Fruit fly (Drosophila melanogaster) whole organism, embryonic: ENCODE measurements around the gene Gcn5.
A peak's percentile ranks its signal among the peaks of the same experiment; 100 is the strongest.

Experiments used
- Abd-B ChIP-seq: fragments of 200-800 bp; sonication (Bioruptor generic); optimal IDR thresholded peaks from 2 replicates; lab custom pipeline; 2018; ENCODE audit warnings: missing biosample characterization, mild to moderate bottlenecking, missing genetic modification characterization, moderate library complexity
- BEAF-32 ChIP-seq: fragments of 200-800 bp; sonication (Bioruptor generic); optimal IDR thresholded peaks from 3 replicates; lab custom pipeline; 2017; ENCODE audit warnings: missing biosample characterization, missing genetic modification characterization, mild to moderate bottlenecking, moderate library complexity, missing genetic modification reagents
- CG10979 ChIP-seq: fragments of 200-800 bp; sonication (Bioruptor generic); optimal IDR thresholded peaks from 2 replicates; lab custom pipeline; 2018; ENCODE audit warnings: missing biosample characterization, mild to moderate bottlenecking, missing genetic modification characterization, moderate library complexity
- CG11085 ChIP-seq: fragments of 200-800 bp; sonication (Bioruptor generic); IDR thresholded peaks from 2 replicates; pipeline ENCODE4 v1.3.6; 2022; ENCODE audit warnings: missing biosample characterization, missing genetic modification characterization
- CG11696 ChIP-seq: fragments of 200-800 bp; sonication (Bioruptor generic); IDR thresholded peaks from 2 replicates; pipeline ENCODE4 v1.3.6; 2022; ENCODE audit warnings: missing biosample characterization, missing genetic modification characterization
- CG12391 ChIP-seq: fragments of 200-800 bp; sonication (Bioruptor generic); optimal IDR thresholded peaks from 3 replicates; lab custom pipeline; 2018; ENCODE audit warnings: missing biosample characterization, mild to moderate bottlenecking, missing genetic modification characterization, moderate library complexity
- CG12744 ChIP-seq: fragments of 200-800 bp; sonication (Bioruptor generic); optimal IDR thresholded peaks from 2 replicates; lab custom pipeline; 2016; ENCODE audit warnings: missing biosample characterization, missing genetic modification characterization
- CG13424 ChIP-seq: fragments of 200-800 bp; sonication (Bioruptor generic); optimal IDR thresholded peaks from 2 replicates; lab custom pipeline; 2019; ENCODE audit warnings: missing biosample characterization, mild to moderate bottlenecking, missing genetic modification characterization, moderate library complexity
- CG14710 ChIP-seq: fragments of 200-800 bp; sonication (Bioruptor generic); optimal IDR thresholded peaks from 3 replicates; lab custom pipeline; 2019; ENCODE audit warnings: missing biosample characterization, mild to moderate bottlenecking, missing genetic modification characterization, moderate library complexity
- CG15601 ChIP-seq: fragments of 200-800 bp; sonication (Bioruptor generic); optimal IDR thresholded peaks from 3 replicates; lab custom pipeline; 2019; ENCODE audit warnings: missing biosample characterization, mild to moderate bottlenecking, missing genetic modification characterization, moderate library complexity
- CG1647 ChIP-seq: fragments of 200-800 bp; sonication (Bioruptor generic); optimal IDR thresholded peaks from 3 replicates; lab custom pipeline; 2016; ENCODE audit warnings: missing biosample characterization, missing genetic modification characterization
- CG17186 ChIP-seq: fragments of 200-800 bp; sonication (Bioruptor generic); optimal IDR thresholded peaks from 3 replicates; lab custom pipeline; 2017; ENCODE audit warnings: missing biosample characterization, missing genetic modification reagents, missing genetic modification characterization
- CG18619 ChIP-seq: fragments of 200-800 bp; sonication (Bioruptor generic); optimal IDR thresholded peaks from 3 replicates; lab custom pipeline; 2017; ENCODE audit warnings: missing biosample characterization, mild to moderate bottlenecking, missing genetic modification characterization
- CG33213 ChIP-seq: fragments of 200-800 bp; sonication (Bioruptor generic); optimal IDR thresholded peaks from 3 replicates; lab custom pipeline; 2016; ENCODE audit warnings: missing biosample characterization, missing genetic modification characterization
- CG34224 ChIP-seq: fragments of 200-800 bp; sonication (Bioruptor generic); IDR thresholded peaks from 3 replicates; pipeline ENCODE4 v1.3.6; 2022; ENCODE audit warnings: missing biosample characterization, missing genetic modification characterization; ENCODE audit not compliant: partially characterized antibody
- CG34422 ChIP-seq: fragments of 200-800 bp; sonication (Bioruptor generic); IDR thresholded peaks from 3 replicates; pipeline ENCODE4 v1.3.6; 2022; ENCODE audit warnings: missing biosample characterization, missing genetic modification characterization
- CG4707 ChIP-seq: fragments of 200-800 bp; sonication (Bioruptor generic); optimal IDR thresholded peaks from 2 replicates; lab custom pipeline; 2018; ENCODE audit warnings: missing biosample characterization, mild to moderate bottlenecking, missing genetic modification characterization, moderate library complexity
- Dll ChIP-seq: fragments of 200-800 bp; sonication (Bioruptor generic); IDR thresholded peaks from 4 replicates; pipeline ENCODE4 v1.3.6; 2022; ENCODE audit warnings: missing biosample characterization, missing genetic modification characterization; ENCODE audit not compliant: partially characterized antibody
- E2f2 ChIP-seq: fragments of 200-800 bp; sonication (Bioruptor generic); IDR thresholded peaks from 2 replicates; pipeline ENCODE4 v1.3.6; 2022; ENCODE audit warnings: missing biosample characterization, missing genetic modification characterization
- HmgD ChIP-seq: fragments of 200-800 bp; sonication (Bioruptor generic); optimal IDR thresholded peaks from 3 replicates; lab custom pipeline; 2016; ENCODE audit warnings: missing biosample characterization, missing genetic modification characterization
- Kr ChIP-seq: fragments of 200-800 bp; sonication (Bioruptor generic); optimal IDR thresholded peaks from 2 replicates; lab custom pipeline; 2017; ENCODE audit warnings: missing biosample characterization, mild to moderate bottlenecking, missing genetic modification characterization
- Opbp ChIP-seq: fragments of 200-800 bp; sonication (Bioruptor generic); IDR thresholded peaks from 3 replicates; pipeline ENCODE4 v1.3.6; 2022; ENCODE audit warnings: missing biosample characterization, missing genetic modification characterization; ENCODE audit not compliant: partially characterized antibody
- Pdp1 ChIP-seq, 2 experiments: fragments of 200-800 bp; sonication (Bioruptor generic); optimal IDR thresholded peaks; 3 replicates each; lab custom pipeline; 2016; ENCODE audit warnings: missing biosample characterization in 2 of 2, missing genetic modification characterization in 2 of 2, mild to moderate bottlenecking in 1 of 2, moderate library complexity in 1 of 2
- Ssrp ChIP-seq: fragments of 200-800 bp; sonication (Bioruptor generic); optimal IDR thresholded peaks from 2 replicates; lab custom pipeline; 2018; ENCODE audit warnings: missing biosample characterization, mild to moderate bottlenecking, missing genetic modification characterization, moderate library complexity
- btn ChIP-seq: fragments of 200-800 bp; sonication (Bioruptor generic); optimal IDR thresholded peaks from 2 replicates; lab custom pipeline; 2016; ENCODE audit warnings: missing biosample characterization, missing genetic modification characterization
- cas ChIP-seq: fragments of 200-800 bp; sonication (Bioruptor generic); IDR thresholded peaks from 2 replicates; pipeline ENCODE4 v1.3.6; 2022; ENCODE audit warnings: missing biosample characterization, missing genetic modification characterization
- caup ChIP-seq: fragments of 200-800 bp; sonication (Bioruptor generic); optimal IDR thresholded peaks from 3 replicates; lab custom pipeline; 2017; ENCODE audit warnings: missing biosample characterization, mild to moderate bottlenecking, missing genetic modification characterization, moderate library complexity; ENCODE audit not compliant: severe bottlenecking
- chif ChIP-seq, 2 experiments: fragments of 200-800 bp; sonication (Bioruptor generic); optimal IDR thresholded peaks; 3 replicates each; lab custom pipeline; 2016; ENCODE audit warnings: missing biosample characterization in 2 of 2, missing genetic modification characterization in 2 of 2
- ci ChIP-seq: fragments of 200-800 bp; sonication (Bioruptor generic); IDR thresholded peaks from 3 replicates; pipeline ENCODE4 v1.3.6; 2022; ENCODE audit warnings: missing biosample characterization, missing genetic modification characterization
- corto ChIP-seq: fragments of 200-800 bp; sonication (Bioruptor generic); optimal IDR thresholded peaks from 2 replicates; lab custom pipeline; 2016; ENCODE audit warnings: missing biosample characterization, mild to moderate bottlenecking, missing genetic modification characterization, moderate library complexity
- crp ChIP-seq, 2 experiments: fragments of 200-800 bp; sonication (Bioruptor generic); optimal IDR thresholded peaks; 2 replicates in 1 of 2; 3 replicates in 1 of 2; lab custom pipeline; 2017; ENCODE audit warnings: missing biosample characterization in 2 of 2, missing genetic modification characterization in 2 of 2, mild to moderate bottlenecking in 1 of 2, moderate library complexity in 1 of 2
- dpn ChIP-seq, 2 experiments: fragments of 200-800 bp; sonication (Bioruptor generic); optimal IDR thresholded peaks; 3 replicates each; lab custom pipeline; 2016; ENCODE audit warnings: missing biosample characterization in 2 of 2, missing genetic modification characterization in 2 of 2
- ewg ChIP-seq: fragments of 200-800 bp; sonication (Bioruptor generic); optimal IDR thresholded peaks from 3 replicates; lab custom pipeline; 2017; ENCODE audit warnings: mild to moderate bottlenecking, missing biosample characterization, missing genetic modification reagents, missing genetic modification characterization
- exex ChIP-seq: fragments of 200-800 bp; sonication (Bioruptor generic); optimal IDR thresholded peaks from 4 replicates; lab custom pipeline; 2018; ENCODE audit warnings: missing biosample characterization, mild to moderate bottlenecking, missing genetic modification characterization, moderate library complexity
- fd96Cb ChIP-seq: fragments of 200-800 bp; sonication (Bioruptor generic); optimal IDR thresholded peaks from 2 replicates; lab custom pipeline; 2018; ENCODE audit warnings: missing biosample characterization, mild to moderate bottlenecking, missing genetic modification characterization, moderate library complexity
- ftz-f1 ChIP-seq: fragments of 200-800 bp; sonication (Bioruptor generic); optimal IDR thresholded peaks from 2 replicates; lab custom pipeline; 2016; ENCODE audit warnings: missing biosample characterization, missing genetic modification characterization
- gem ChIP-seq: fragments of 200-800 bp; sonication (Bioruptor generic); optimal IDR thresholded peaks from 2 replicates; lab custom pipeline; 2019; ENCODE audit warnings: missing biosample characterization, mild to moderate bottlenecking, missing genetic modification characterization, moderate library complexity
- her ChIP-seq: fragments of 200-800 bp; sonication (Bioruptor generic); optimal IDR thresholded peaks from 2 replicates; lab custom pipeline; 2016; ENCODE audit warnings: missing biosample characterization, missing genetic modification characterization
- mam ChIP-seq: fragments of 200-800 bp; sonication (Bioruptor generic); optimal IDR thresholded peaks from 3 replicates; lab custom pipeline; 2016; ENCODE audit warnings: missing biosample characterization, missing genetic modification characterization
- mld ChIP-seq: fragments of 200-800 bp; sonication (Bioruptor generic); IDR thresholded peaks from 3 replicates; pipeline ENCODE4 v1.3.6; 2022; ENCODE audit warnings: missing biosample characterization, missing genetic modification characterization; ENCODE audit not compliant: partially characterized antibody
- nmo ChIP-seq: fragments of 200-800 bp; sonication (Bioruptor generic); optimal IDR thresholded peaks from 2 replicates; lab custom pipeline; 2018; ENCODE audit warnings: missing biosample characterization, mild to moderate bottlenecking, missing genetic modification characterization, moderate library complexity
- phol ChIP-seq: fragments of 200-800 bp; sonication (Bioruptor generic); optimal IDR thresholded peaks from 3 replicates; lab custom pipeline; 2018; ENCODE audit warnings: missing biosample characterization, mild to moderate bottlenecking, missing genetic modification characterization, moderate library complexity
- pzg ChIP-seq: fragments of 200-800 bp; sonication (Bioruptor generic); optimal IDR thresholded peaks from 3 replicates; lab custom pipeline; 2018; ENCODE audit warnings: missing biosample characterization, mild to moderate bottlenecking, missing genetic modification characterization, moderate library complexity
- row ChIP-seq: fragments of 200-800 bp; sonication (Bioruptor generic); IDR thresholded peaks from 3 replicates; pipeline ENCODE4 v1.3.6; 2022; ENCODE audit warnings: missing biosample characterization, missing genetic modification characterization
- sens ChIP-seq: fragments of 200-800 bp; sonication (Bioruptor generic); peaks from one replicate; lab custom pipeline; 2016; ENCODE audit warnings: missing biosample characterization, missing genetic modification characterization
- seq ChIP-seq: fragments of 200-800 bp; sonication (Bioruptor generic); IDR thresholded peaks from 2 replicates; pipeline ENCODE4 v1.3.6; 2022; ENCODE audit warnings: missing biosample characterization, missing genetic modification characterization
- twi ChIP-seq: fragments of 200-800 bp; optimal IDR thresholded peaks from 2 replicates; lab custom pipeline; 2019; ENCODE audit warnings: missing biosample characterization, mild to moderate bottlenecking, missing genetic modification characterization, moderate library complexity
- vfl ChIP-seq: fragments of 200-800 bp; sonication (Bioruptor generic); optimal IDR thresholded peaks from 2 replicates; lab custom pipeline; 2016; ENCODE audit warnings: missing biosample characterization, missing genetic modification characterization
- zfh1 ChIP-seq: fragments of 200-800 bp; sonication (Bioruptor generic); IDR thresholded peaks from 3 replicates; pipeline ENCODE4 v1.3.6; 2022; ENCODE audit warnings: missing biosample characterization, missing genetic modification characterization

Gcn5 gene

dm6 chr3L:12530044-12530443 is 6.2 kb upstream of the Gcn5 start, which contains the start of gene nst:
TSS of gene nst (minus strand) at chr3L:12530171.
- peak; percentile 1 for TF ChIP-seq caup (GFP tag; lab: Kevin White, UChicago)
- TF ChIP-seq corto (GFP tag; lab: Kevin White, UChicago) = no peak
- TF ChIP-seq Dll (GFP tag; lab: Robert Waterston, UW) = peak; percentile 28; the same call in 1 of the 4 replicates
- no peak for TF ChIP-seq CG10979 (tag; lab: Kevin White, UChicago)
- TF ChIP-seq exex (tag; lab: Kevin White, UChicago) = no peak
- no peak for TF ChIP-seq Kr
- no peak for TF ChIP-seq CG18619 (GFP tag; lab: Kevin White, UChicago)
- TF ChIP-seq zfh1 (GFP tag; lab: Robert Waterston, UW) = no peak
- TF ChIP-seq CG15601 (tag; lab: Kevin White, UChicago) = no peak
- no peak for TF ChIP-seq CG12391 (tag; lab: Kevin White, UChicago)
- TF ChIP-seq nmo = peak; percentile 12
- TF ChIP-seq CG12744 = no peak
- TF ChIP-seq phol (tag; lab: Kevin White, UChicago) = peak; percentile 21
- no peak for TF ChIP-seq dpn (GFP tag; optimal IDR thresholded peaks at IDR 0.05; lab: Kevin White, UChicago)
- no peak for TF ChIP-seq CG13424 (tag; lab: Kevin White, UChicago)
- TF ChIP-seq cas (GFP tag; lab: Robert Waterston, UW) = no peak
- TF ChIP-seq seq = peak; percentile 27; the same call in 1 of the 2 replicates
- peak in 1 of 2 experiments; percentile 12 for TF ChIP-seq Pdp1 (GFP tag; optimal IDR thresholded peaks at IDR 0.05; lab: Kevin White, UChicago)
- TF ChIP-seq CG34224 (GFP tag; lab: Robert Waterston, UW) = 0 out of 3 replicates have a peak, but pooled peaks have one; percentile 6
- TF ChIP-seq CG14710 (tag; lab: Kevin White, UChicago) = peak; percentile 30
- TF ChIP-seq CG34422 = peak; percentile 43; the same call in 1 of the 3 replicates
- TF ChIP-seq BEAF-32 = peak; percentile 24
- TF ChIP-seq fd96Cb = no peak
- TF ChIP-seq Abd-B = peak; percentile 30
- TF ChIP-seq crp (GFP tag; optimal IDR thresholded peaks at IDR 0.05; lab: Kevin White, UChicago) = peak in 1 of 2 experiments; percentile 78
- no peak for TF ChIP-seq CG11085
- TF ChIP-seq CG4707 (GFP tag; lab: Kevin White, UChicago) = no peak
- TF ChIP-seq Ssrp (tag; lab: Kevin White, UChicago) = no peak
- TF ChIP-seq HmgD (GFP tag; lab: Kevin White, UChicago) = peak; percentile 23
- TF ChIP-seq CG17186 (GFP tag; lab: Kevin White, UChicago) = peak; percentile 34
- 0 out of 3 replicates have a peak, but pooled peaks have one; percentile 9 for TF ChIP-seq row
- peak; percentile 51 for TF ChIP-seq twi
- peak; percentile 37 for TF ChIP-seq her
- no peak for TF ChIP-seq btn (GFP tag; lab: Kevin White, UChicago)
- TF ChIP-seq E2f2 (GFP tag; lab: Robert Waterston, UW) = peak; percentile 83
- TF ChIP-seq vfl = no peak
- peak; percentile 49; the same call in 1 of the 3 replicates for TF ChIP-seq Opbp (GFP tag; lab: Robert Waterston, UW)
- TF ChIP-seq CG33213 = peak; percentile 14
- TF ChIP-seq ewg (GFP tag; lab: Kevin White, UChicago) = peak; percentile 70
- TF ChIP-seq ci (GFP tag; lab: Robert Waterston, UW) = peak; percentile 16; the same call in 1 of the 3 replicates
- no peak for TF ChIP-seq CG1647
- peak; percentile 7 for TF ChIP-seq mam (GFP tag; lab: Kevin White, UChicago)
- peak; percentile 15 for TF ChIP-seq gem (tag; lab: Kevin White, UChicago)
- peak in 1 of 2 experiments; percentile 18 for TF ChIP-seq chif (GFP tag; optimal IDR thresholded peaks at IDR 0.05; lab: Kevin White, UChicago)
- peak; percentile 94 for TF ChIP-seq CG11696 (GFP tag; lab: Robert Waterston, UW)
- TF ChIP-seq pzg = peak; percentile 67
- TF ChIP-seq ftz-f1 (GFP tag; lab: Kevin White, UChicago) = peak; percentile 25
- peak; percentile 68 for TF ChIP-seq sens (GFP tag; lab: Kevin White, UChicago)
- 0 out of 3 replicates have a peak, but pooled peaks have one; percentile 34 for TF ChIP-seq mld (GFP tag; lab: Robert Waterston, UW)
